Fruit fly (Drosophila melanogaster) whole organism, embryonic: Measurements from ENCODE around the gene Rpn2.

Experiments used
- Bdp1 ChIP-seq: fragments of 200-800 bp; sonication (Bioruptor generic); optimal IDR thresholded peaks from 3 replicates; lab custom pipeline; 2016; ENCODE audit warnings: missing biosample characterization, missing genetic modification characterization
- C15 ChIP-seq: fragments of 200-800 bp; sonication (Bioruptor generic); IDR thresholded peaks from 3 replicates; pipeline ENCODE4 v1.3.6; 2022; ENCODE audit warnings: missing biosample characterization, missing genetic modification characterization
- CG10979 ChIP-seq: fragments of 200-800 bp; sonication (Bioruptor generic); optimal IDR thresholded peaks from 2 replicates; lab custom pipeline; 2018; ENCODE audit warnings: missing biosample characterization, mild to moderate bottlenecking, missing genetic modification characterization, moderate library complexity
- CG11504 ChIP-seq: fragments of 200-800 bp; sonication (Bioruptor generic); optimal IDR thresholded peaks from 3 replicates; lab custom pipeline; 2019; ENCODE audit warnings: missing biosample characterization, mild to moderate bottlenecking, missing genetic modification characterization, moderate library complexity
- CG12942 ChIP-seq: fragments of 200-800 bp; sonication (Bioruptor generic); optimal IDR thresholded peaks from 3 replicates; lab custom pipeline; 2016; ENCODE audit warnings: missing biosample characterization, missing genetic modification characterization
- CG13287 ChIP-seq: fragments of 200-800 bp; sonication (Bioruptor generic); IDR thresholded peaks from 2 replicates; pipeline ENCODE4 v1.3.6; 2022; ENCODE audit warnings: missing biosample characterization, missing genetic modification characterization; ENCODE audit not compliant: partially characterized antibody
- CG14860 ChIP-seq: fragments of 200-800 bp; sonication (Bioruptor generic); IDR thresholded peaks from 3 replicates; pipeline ENCODE4 v1.3.6; 2022; ENCODE audit warnings: missing biosample characterization, missing genetic modification characterization; ENCODE audit not compliant: partially characterized antibody
- CG1529 ChIP-seq: fragments of 200-800 bp; sonication (Bioruptor generic); optimal IDR thresholded peaks from 3 replicates; lab custom pipeline; 2018; ENCODE audit warnings: missing biosample characterization, missing genetic modification characterization
- CG15514 ChIP-seq: fragments of 200-800 bp; sonication (Bioruptor generic); optimal IDR thresholded peaks from 3 replicates; lab custom pipeline; 2017; ENCODE audit warnings: missing biosample characterization, missing genetic modification characterization, mild to moderate bottlenecking, moderate library complexity, missing genetic modification reagents
- CG16813 ChIP-seq: fragments of 200-800 bp; sonication (Bioruptor generic); IDR thresholded peaks from 3 replicates; pipeline ENCODE4 v1.3.6; 2022; ENCODE audit warnings: missing biosample characterization, missing genetic modification characterization; ENCODE audit not compliant: partially characterized antibody
- CG17328 ChIP-seq: fragments of 200-800 bp; sonication (Bioruptor generic); IDR thresholded peaks from 2 replicates; pipeline ENCODE4 v1.3.6; 2022; ENCODE audit warnings: missing biosample characterization, missing genetic modification characterization
- CG17361 ChIP-seq: fragments of 200-800 bp; sonication (Bioruptor generic); IDR thresholded peaks from 3 replicates; pipeline ENCODE4 v1.3.6; 2022; ENCODE audit warnings: missing biosample characterization, missing genetic modification characterization
- CG1792 ChIP-seq: fragments of 200-800 bp; sonication (Bioruptor generic); optimal IDR thresholded peaks from 2 replicates; lab custom pipeline; 2016; ENCODE audit warnings: missing biosample characterization, missing genetic modification characterization
- CG3065 ChIP-seq: fragments of 200-800 bp; sonication (Bioruptor generic); optimal IDR thresholded peaks from 2 replicates; lab custom pipeline; 2016; ENCODE audit warnings: missing biosample characterization, missing genetic modification characterization
- CG32772 ChIP-seq: fragments of 200-800 bp; sonication (Bioruptor generic); IDR thresholded peaks from 2 replicates; pipeline ENCODE4 v1.3.6; 2022; ENCODE audit warnings: missing biosample characterization, missing genetic modification characterization
- CG33213 ChIP-seq: fragments of 200-800 bp; sonication (Bioruptor generic); optimal IDR thresholded peaks from 3 replicates; lab custom pipeline; 2016; ENCODE audit warnings: missing biosample characterization, missing genetic modification characterization
- CG3847 ChIP-seq: fragments of 200-800 bp; sonication (Bioruptor generic); IDR thresholded peaks from 2 replicates; pipeline ENCODE4 v1.3.6; 2022; ENCODE audit warnings: missing biosample characterization, missing genetic modification characterization
- CG4404 ChIP-seq: fragments of 200-800 bp; sonication (Bioruptor generic); IDR thresholded peaks from 2 replicates; pipeline ENCODE4 v1.3.6; 2022; ENCODE audit warnings: missing biosample characterization, missing genetic modification characterization
- CG6175 ChIP-seq: fragments of 200-800 bp; sonication (Bioruptor generic); IDR thresholded peaks from 3 replicates; pipeline ENCODE4 v1.3.6; 2022; ENCODE audit warnings: missing biosample characterization, missing genetic modification characterization
- CG6813 ChIP-seq: fragments of 200-800 bp; sonication (Bioruptor generic); optimal IDR thresholded peaks from 2 replicates; lab custom pipeline; 2017; ENCODE audit warnings: missing biosample characterization, missing genetic modification characterization, mild to moderate bottlenecking, moderate library complexity, missing genetic modification reagents
- CG7745 ChIP-seq: fragments of 200-800 bp; sonication (Bioruptor generic); optimal IDR thresholded peaks from 2 replicates; lab custom pipeline; 2018; ENCODE audit warnings: missing biosample characterization, mild to moderate bottlenecking, missing genetic modification characterization, moderate library complexity
- CG8290 ChIP-seq, 3 experiments: fragments of 200-800 bp; sonication (Bioruptor generic); optimal IDR thresholded peaks; 2 replicates each; lab custom pipeline; 2016 to 2019; ENCODE audit warnings: missing biosample characterization in 3 of 3, missing genetic modification characterization in 3 of 3, mild to moderate bottlenecking in 2 of 3, moderate library complexity in 1 of 3
- CG9437 ChIP-seq: fragments of 200-800 bp; sonication (Bioruptor generic); optimal IDR thresholded peaks from 2 replicates; lab custom pipeline; 2018; ENCODE audit warnings: missing biosample characterization, mild to moderate bottlenecking, missing genetic modification characterization
- Dbx ChIP-seq: fragments of 200-800 bp; sonication (Bioruptor generic); IDR thresholded peaks from 3 replicates; pipeline ENCODE4 v1.3.6; 2022; ENCODE audit warnings: missing biosample characterization, missing genetic modification characterization
- Dfd ChIP-seq, 2 experiments: fragments of >200 bp; optimal IDR thresholded peaks; 2 replicates each; lab custom pipeline; 2017; ENCODE audit warnings: missing biosample characterization in 2 of 2, missing genetic modification characterization in 2 of 2
- Elba2 ChIP-seq: fragments of 200-800 bp; sonication (Bioruptor generic); optimal IDR thresholded peaks from 3 replicates; lab custom pipeline; 2016; ENCODE audit warnings: missing biosample characterization, missing genetic modification characterization
- HLH4C ChIP-seq: fragments of 200-800 bp; sonication (Bioruptor generic); IDR thresholded peaks from 3 replicates; pipeline ENCODE4 v1.3.6; 2022; ENCODE audit warnings: missing biosample characterization, missing genetic modification characterization; ENCODE audit not compliant: partially characterized antibody
- Max ChIP-seq: fragments of 200-800 bp; sonication (Bioruptor generic); optimal IDR thresholded peaks from 2 replicates; lab custom pipeline; 2016; ENCODE audit warnings: missing biosample characterization, mild to moderate bottlenecking, missing genetic modification characterization
- Poxn ChIP-seq: fragments of 200-800 bp; sonication (Bioruptor generic); IDR thresholded peaks from 2 replicates; pipeline ENCODE4 v1.3.6; 2022; ENCODE audit warnings: missing biosample characterization, missing genetic modification characterization
- abd-A ChIP-seq: fragments of 200-800 bp; sonication (Bioruptor generic); optimal IDR thresholded peaks from 3 replicates; lab custom pipeline; 2019; ENCODE audit warnings: missing biosample characterization, mild to moderate bottlenecking, missing genetic modification characterization, moderate library complexity
- chn ChIP-seq: fragments of 200-800 bp; sonication (Bioruptor generic); optimal IDR thresholded peaks from 2 replicates; lab custom pipeline; 2016; ENCODE audit warnings: missing biosample characterization, missing genetic modification characterization
- crol ChIP-seq: fragments of 200-800 bp; sonication (Bioruptor generic); IDR thresholded peaks from 2 replicates; pipeline ENCODE4 v1.3.6; 2022; ENCODE audit warnings: missing biosample characterization, missing genetic modification characterization
- danr ChIP-seq: fragments of 200-800 bp; sonication (Bioruptor generic); IDR thresholded peaks from 2 replicates; pipeline ENCODE4 v1.3.6; 2022; ENCODE audit warnings: missing biosample characterization, missing genetic modification characterization
- emc ChIP-seq: fragments of 200-800 bp; sonication (Bioruptor generic); optimal IDR thresholded peaks from 2 replicates; lab custom pipeline; 2016; ENCODE audit warnings: missing biosample characterization, missing genetic modification characterization
- ftz-f1 ChIP-seq: fragments of 200-800 bp; sonication (Bioruptor generic); optimal IDR thresholded peaks from 2 replicates; lab custom pipeline; 2016; ENCODE audit warnings: missing biosample characterization, missing genetic modification characterization
- gfzf ChIP-seq: fragments of 200-800 bp; sonication (Bioruptor generic); optimal IDR thresholded peaks from 2 replicates; lab custom pipeline; 2016; ENCODE audit warnings: missing biosample characterization, mild to moderate bottlenecking, missing genetic modification characterization, moderate library complexity
- klu ChIP-seq: fragments of 200-800 bp; sonication (Bioruptor generic); IDR thresholded peaks from 2 replicates; pipeline ENCODE4 v1.3.6; 2022; ENCODE audit warnings: missing biosample characterization, missing genetic modification characterization
- lab ChIP-seq: fragments of 200-800 bp; sonication (Bioruptor generic); optimal IDR thresholded peaks from 3 replicates; lab custom pipeline; 2017; ENCODE audit warnings: missing biosample characterization, missing genetic modification characterization, mild to moderate bottlenecking, moderate library complexity, missing genetic modification reagents
- lov ChIP-seq, 2 experiments: fragments of 200-800 bp in 1 of 2; fragments of >200 bp in 1 of 2; sonication (Bioruptor generic) in 1 of 2; IDR thresholded peaks in 1 of 2; optimal IDR thresholded peaks in 1 of 2; 2 replicates in 1 of 2; 3 replicates in 1 of 2; pipeline versions ENCODE4 v1.3.6 to Lab custom; 2017 to 2022; ENCODE audit warnings: missing biosample characterization in 1 of 2, missing genetic modification characterization in 1 of 2
- luna ChIP-seq: fragments of 200-800 bp; sonication (Bioruptor generic); optimal IDR thresholded peaks from 2 replicates; lab custom pipeline; 2016; ENCODE audit warnings: missing biosample characterization, missing genetic modification characterization
- sd ChIP-seq: fragments of 200-800 bp; sonication (Bioruptor generic); optimal IDR thresholded peaks from 3 replicates; lab custom pipeline; 2018; ENCODE audit warnings: missing biosample characterization, mild to moderate bottlenecking, missing genetic modification characterization, moderate library complexity
- sens ChIP-seq: fragments of 200-800 bp; sonication (Bioruptor generic); peaks from one replicate; lab custom pipeline; 2016; ENCODE audit warnings: missing biosample characterization, missing genetic modification characterization
- sens-2 ChIP-seq: fragments of 200-800 bp; sonication (Bioruptor generic); IDR thresholded peaks from 2 replicates; pipeline ENCODE4 v1.3.6; 2022; ENCODE audit warnings: missing biosample characterization, missing genetic modification characterization
- sna ChIP-seq: fragments of 200-800 bp; sonication (Bioruptor generic); IDR thresholded peaks from 2 replicates; pipeline ENCODE4 v1.3.6; 2022; ENCODE audit warnings: missing biosample characterization, missing genetic modification characterization; ENCODE audit not compliant: partially characterized antibody
- trh ChIP-seq: fragments of 200-800 bp; sonication (Bioruptor generic); optimal IDR thresholded peaks from 2 replicates; lab custom pipeline; 2016; ENCODE audit warnings: missing biosample characterization, missing genetic modification characterization
- twi ChIP-seq: fragments of 200-800 bp; optimal IDR thresholded peaks from 2 replicates; lab custom pipeline; 2019; ENCODE audit warnings: missing biosample characterization, mild to moderate bottlenecking, missing genetic modification characterization, moderate library complexity
- wor ChIP-seq: fragments of 200-800 bp; sonication (Bioruptor generic); IDR thresholded peaks from 2 replicates; pipeline ENCODE4 v1.3.6; 2022; ENCODE audit warnings: missing biosample characterization, missing genetic modification characterization
- zen2 ChIP-seq: fragments of 200-800 bp; sonication (Bioruptor generic); IDR thresholded peaks from 3 replicates; pipeline ENCODE4 v1.3.6; 2022; ENCODE audit warnings: missing biosample characterization, missing genetic modification characterization; ENCODE audit not compliant: partially characterized antibody

Gene Rpn2

dm6 chr3R:29204612-29205480 is 51.5 kb downstream of the Rpn2 start (continued):
- TF ChIP-seq CG14860 = no peak
- no peak for TF ChIP-seq CG13287 (GFP tag; lab: Robert Waterston, UW)
- TF ChIP-seq sna = no peak
- TF ChIP-seq ftz-f1 (GFP tag; lab: Kevin White, UChicago) = no peak
- TF ChIP-seq chn (GFP tag; lab: Kevin White, UChicago) = peak; percentile 73
- peak; percentile 88 for TF ChIP-seq CG11504 (tag; lab: Kevin White, UChicago)
- peak; percentile 57 for TF ChIP-seq CG6813 (GFP tag; lab: Kevin White, UChicago)
- TF ChIP-seq CG7745 = no peak
- TF ChIP-seq CG16813 = no peak
- TF ChIP-seq wor = peak; percentile 78
- no peak for TF ChIP-seq abd-A (tag; lab: Kevin White, UChicago)
- TF ChIP-seq CG1792 = peak; percentile 45
- peak; percentile 35 for TF ChIP-seq CG3065
- peak; percentile 77 for TF ChIP-seq CG17328 (GFP tag; lab: Robert Waterston, UW)
- TF ChIP-seq CG4404 (GFP tag; lab: Robert Waterston, UW) = peak; percentile 35; the same call in 1 of the 2 replicates
- TF ChIP-seq zen2 (GFP tag; lab: Robert Waterston, UW) = no peak
- no peak for TF ChIP-seq Elba2 (GFP tag; lab: Kevin White, UChicago)
- TF ChIP-seq HLH4C (GFP tag; lab: Robert Waterston, UW) = no peak
- peak; percentile 40 for TF ChIP-seq twi
- no peak for TF ChIP-seq lov (optimal IDR thresholded peaks at IDR 0.05; lab: Kevin White, UChicago)
- peak; percentile 65; the same call in 1 of the 3 replicates for TF ChIP-seq lov (GFP tag; IDR thresholded peaks at IDR 0.05; lab: Robert Waterston, UW)
- no peak for TF ChIP-seq Dfd (GFP tag; optimal IDR thresholded peaks at IDR 0.05; lab: Kevin White, UChicago)
- TF ChIP-seq CG9437 (GFP tag; lab: Kevin White, UChicago) = peak; percentile 58
- TF ChIP-seq CG12942 = peak; percentile 75
- no peak for TF ChIP-seq emc (GFP tag; lab: Kevin White, UChicago)
- TF ChIP-seq luna (GFP tag; lab: Kevin White, UChicago) = no peak
- TF ChIP-seq CG32772 (GFP tag; lab: Robert Waterston, UW) = peak; percentile 71
- peak; percentile 76 for TF ChIP-seq lab (GFP tag; lab: Kevin White, UChicago)
- TF ChIP-seq crol (GFP tag; lab: Robert Waterston, UW) = peak; percentile 40; the same call in 1 of the 2 replicates
- peak; percentile 68 for TF ChIP-seq sens-2 (GFP tag; lab: Robert Waterston, UW)
- TF ChIP-seq Poxn (GFP tag; lab: Robert Waterston, UW) = no peak
- TF ChIP-seq CG17361 (GFP tag; lab: Robert Waterston, UW) = peak; percentile 87
- TF ChIP-seq CG1529 (GFP tag; lab: Kevin White, UChicago) = peak; percentile 80
- TF ChIP-seq klu (GFP tag; lab: Robert Waterston, UW) = 0 out of 2 replicates have a peak, but pooled peaks have one; percentile 7
- TF ChIP-seq CG15514 (GFP tag; lab: Kevin White, UChicago) = peak; percentile 31
- TF ChIP-seq CG33213 (GFP tag; lab: Kevin White, UChicago) = peak; percentile 48
- TF ChIP-seq C15 = no peak
- peak; percentile 65 for TF ChIP-seq CG3847 (GFP tag; lab: Robert Waterston, UW)
- TF ChIP-seq Dbx (GFP tag; lab: Robert Waterston, UW) = no peak
- TF ChIP-seq CG6175 (GFP tag; lab: Robert Waterston, UW) = no peak
- peak; percentile 53 for TF ChIP-seq Max (GFP tag; lab: Kevin White, UChicago)
- TF ChIP-seq sens (GFP tag; lab: Kevin White, UChicago) = peak; percentile 97
- TF ChIP-seq danr (GFP tag; lab: Robert Waterston, UW) = peak; percentile 56
- TF ChIP-seq trh = no peak
- no peak for TF ChIP-seq gfzf
- TF ChIP-seq sd = peak; percentile 18
- TF ChIP-seq Bdp1 (GFP tag; lab: Kevin White, UChicago) = peak; percentile 55
- peak; percentile 77 for TF ChIP-seq CG8290 (GFP tag; optimal IDR thresholded peaks at IDR 0.05; lab: Kevin White, UChicago)
- TF ChIP-seq CG8290 (tag; optimal IDR thresholded peaks at IDR 0.05; lab: Kevin White, UChicago) = peak; percentile 10 to 87
- TF ChIP-seq CG10979 = peak; percentile 89
